Fruit fly (Drosophila melanogaster): ENCODE measurements around the gene Hsc70-2.

Hsc70-2 gene

DNA sequence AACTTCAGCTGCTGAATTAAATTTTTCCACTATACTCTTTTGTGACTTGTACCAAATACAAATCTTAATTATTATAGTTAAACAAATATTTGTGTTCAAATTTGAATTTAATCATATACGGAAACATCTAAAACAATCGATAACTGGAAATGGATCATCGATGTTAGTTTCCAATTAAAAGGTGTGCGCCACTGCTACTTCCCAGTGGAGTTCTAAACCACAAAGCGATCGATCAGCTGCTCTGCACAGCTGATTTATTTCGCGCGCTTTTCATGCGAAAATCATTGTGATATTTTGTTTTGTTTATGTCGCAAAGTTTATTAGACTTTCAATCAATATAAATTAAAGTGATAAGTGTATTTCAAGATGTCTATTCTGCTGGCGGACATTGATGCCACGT, 43.8 kb downstream of the Hsc70-2 start, which contains the start of gene timeout (continued):
- no peak for TF ChIP-seq CG14014 (GFP tag; IDR thresholded peaks at IDR 0.05)
- no peak for TF ChIP-seq sima (GFP tag; optimal IDR thresholded peaks at IDR 0.05)
- TF ChIP-seq Hey (tag; optimal IDR thresholded peaks at IDR 0.05): no peak
- TF ChIP-seq tll (GFP tag; optimal IDR thresholded peaks at IDR 0.05): no peak
- TF ChIP-seq Jarid2 (GFP tag; optimal IDR thresholded peaks at IDR 0.05): no peak
- TF ChIP-seq CG14965 (GFP tag; optimal IDR thresholded peaks at IDR 0.05; ENCODE audit: borderline replicate concordance): no peak
- no peak for TF ChIP-seq CG3407 (GFP tag; optimal IDR thresholded peaks at IDR 0.05)
- TF ChIP-seq fd96Cb (tag; optimal IDR thresholded peaks at IDR 0.05): no peak
- no peak for TF ChIP-seq Taf1 (GFP tag; IDR thresholded peaks at IDR 0.05)
- no peak for TF ChIP-seq pfk (GFP tag; optimal IDR thresholded peaks at IDR 0.05)
- TF ChIP-seq ttk (GFP tag; IDR thresholded peaks at IDR 0.05): no peak
- TF ChIP-seq jigr1 (GFP tag; IDR thresholded peaks at IDR 0.05): no peak
- TF ChIP-seq Hr39 (optimal IDR thresholded peaks at IDR 0.05): no peak
- TF ChIP-seq CG11398 (GFP tag; optimal IDR thresholded peaks at IDR 0.05): no peak
- TF ChIP-seq CG42726 (GFP tag; IDR thresholded peaks at IDR 0.05; ENCODE audit: partially characterized antibody): peak; percentile 47; the same call in 1 of the 2 replicates
- TF ChIP-seq disco-r (GFP tag; optimal IDR thresholded peaks at IDR 0.05): no peak
- no peak for TF ChIP-seq gt (GFP tag; IDR thresholded peaks at IDR 0.05)
- no peak for TF ChIP-seq sim (GFP tag; IDR thresholded peaks at IDR 0.05)
- no peak for TF ChIP-seq dan (GFP tag; IDR thresholded peaks at IDR 0.05)
- no peak for TF ChIP-seq CG18011 (GFP tag; optimal IDR thresholded peaks at IDR 0.05)
- no peak for TF ChIP-seq bigmax (GFP tag; optimal IDR thresholded peaks at IDR 0.05)
- TF ChIP-seq CG17328 (GFP tag; IDR thresholded peaks at IDR 0.05): no peak
- TF ChIP-seq jing (GFP tag; optimal IDR thresholded peaks at IDR 0.05): no peak
- no peak for TF ChIP-seq D (optimal IDR thresholded peaks at IDR 0.05)
- no peak for TF ChIP-seq D (GFP tag; optimal IDR thresholded peaks at IDR 0.05)
- no peak for TF ChIP-seq zfh2 (GFP tag; optimal IDR thresholded peaks at IDR 0.05)
- TF ChIP-seq fd3F (GFP tag; optimal IDR thresholded peaks at IDR 0.05): no peak
- no peak for TF ChIP-seq CG10462 (GFP tag; optimal IDR thresholded peaks at IDR 0.05)
- TF ChIP-seq lmd (GFP tag; IDR thresholded peaks at IDR 0.05): no peak
- TF ChIP-seq ftz-f1 (GFP tag; optimal IDR thresholded peaks at IDR 0.05): no peak
- no peak for TF ChIP-seq sd (tag; optimal IDR thresholded peaks at IDR 0.05)
- TF ChIP-seq CG17186 (GFP tag; optimal IDR thresholded peaks at IDR 0.05): peak; percentile 81
- TF ChIP-seq CG11696 (GFP tag; IDR thresholded peaks at IDR 0.05): no peak
- no peak for TF ChIP-seq sens-2 (GFP tag; IDR thresholded peaks at IDR 0.05)
- TF ChIP-seq pnt (GFP tag; optimal IDR thresholded peaks at IDR 0.05): no peak
- no peak for TF ChIP-seq Six4 (GFP tag; optimal IDR thresholded peaks at IDR 0.05)
- TF ChIP-seq CG14710 (tag; optimal IDR thresholded peaks at IDR 0.05): peak; percentile 73
- TF ChIP-seq toy (GFP tag; IDR thresholded peaks at IDR 0.05): no peak
- no peak for TF ChIP-seq CG8359 (GFP tag; optimal IDR thresholded peaks at IDR 0.05; ENCODE audit: borderline replicate concordance)
- TF ChIP-seq CG10431 (GFP tag; optimal IDR thresholded peaks at IDR 0.05): no peak
- TF ChIP-seq CG1602 (GFP tag; optimal IDR thresholded peaks at IDR 0.05): no peak
- peak; percentile 66 for TF ChIP-seq zen (tag; optimal IDR thresholded peaks at IDR 0.05)
- peak; percentile 68 for TF ChIP-seq Doc3 (GFP tag; IDR thresholded peaks at IDR 0.05; ENCODE audit: partially characterized antibody)
- no peak for TF ChIP-seq gro (GFP tag; optimal IDR thresholded peaks at IDR 0.05)
- peak; percentile 73 for TF ChIP-seq Ets97D (GFP tag; optimal IDR thresholded peaks at IDR 0.05)
- peak in 1 of 2 experiments; percentile 88 for TF ChIP-seq insv (GFP tag; optimal IDR thresholded peaks at IDR 0.05)
- peak; percentile 92 for TF ChIP-seq Dref (GFP tag; IDR thresholded peaks at IDR 0.05)
- TF ChIP-seq CG16863 (GFP tag; optimal IDR thresholded peaks at IDR 0.05): no peak
- no peak for TF ChIP-seq CG10543 (GFP tag; optimal IDR thresholded peaks at IDR 0.05)
- no peak for TF ChIP-seq CG3065 (GFP tag; optimal IDR thresholded peaks at IDR 0.05)
- peak; percentile 70 for TF ChIP-seq bbx (GFP tag; IDR thresholded peaks at IDR 0.05; ENCODE audit: partially characterized antibody)
- no peak for TF ChIP-seq luna (GFP tag; optimal IDR thresholded peaks at IDR 0.05)
- no peak for TF ChIP-seq h (optimal IDR thresholded peaks at IDR 0.05)

All from whole organism, embryonic.